Worm (Caenorhabditis elegans) whole organism, L4 larva: ENCODE results near the gene F13H8.1.

ENCODE experiments used
- aha-1 ChIP-seq: fragments of 150-350 bp; peaks from one replicate; lab custom pipeline; 2014; ENCODE audit warnings: missing biosample characterization, missing genetic modification characterization
- ama-1 ChIP-seq: fragments of 150-350 bp; optimal IDR thresholded peaks from 2 replicates; lab custom pipeline; 2014; ENCODE audit warnings: inconsistent platforms, mixed read lengths
- ctbp-1 ChIP-seq: fragments of 200-800 bp; sonication (Bioruptor generic); IDR thresholded peaks from 2 replicates; pipeline ENCODE4 v1.3.6; 2022; ENCODE audit warnings: missing genetic modification reagents, missing genetic modification characterization, missing compliant biosample characterization
- fkh-10 ChIP-seq: fragments of 150-350 bp; optimal IDR thresholded peaks from 2 replicates; lab custom pipeline; 2014; ENCODE audit warnings: missing biosample characterization, missing genetic modification reagents, missing genetic modification characterization
- jun-1 ChIP-seq: fragments of 150-350 bp; optimal IDR thresholded peaks from 2 replicates; lab custom pipeline; 2014; ENCODE audit warnings: missing biosample characterization, missing genetic modification reagents, missing genetic modification characterization
- nhr-28 ChIP-seq: fragments of 150-350 bp; optimal IDR thresholded peaks from 2 replicates; lab custom pipeline; 2014; ENCODE audit warnings: missing biosample characterization, missing genetic modification characterization
- nhr-76 ChIP-seq: fragments of 150-350 bp; optimal IDR thresholded peaks from 2 replicates; lab custom pipeline; 2014; ENCODE audit warnings: missing biosample characterization, missing genetic modification characterization
- nhr-77 ChIP-seq: fragments of 150-350 bp; optimal IDR thresholded peaks from 2 replicates; lab custom pipeline; 2014; ENCODE audit warnings: missing biosample characterization, missing genetic modification characterization
- pha-4 ChIP-seq, 2 experiments: fragments of 150-350 bp in 1 of 2; fragments of 200-800 bp in 1 of 2; sonication (Bioruptor generic) in 1 of 2; IDR thresholded peaks in 1 of 2; optimal IDR thresholded peaks in 1 of 2; 2 replicates each; pipeline versions ENCODE4 v1.3.6 to Lab custom; 2014 to 2022; ENCODE audit warnings: missing genetic modification characterization in 2 of 2, missing genetic modification reagents in 2 of 2, missing biosample characterization in 1 of 2, missing compliant biosample characterization in 1 of 2
- tag-97 ChIP-seq: fragments of 200-800 bp; sonication (Bioruptor generic); IDR thresholded peaks from 2 replicates; pipeline ENCODE4 v1.3.6; 2022; ENCODE audit warnings: missing genetic modification characterization, missing compliant biosample characterization
- unc-62 ChIP-seq, 3 experiments: fragments of 150-350 bp in 1 of 3; sonication (generic microtip); optimal IDR thresholded peaks in 2 of 3; peaks in 1 of 3; 1 replicate in 1 of 3; 2 replicates in 2 of 3; lab custom pipeline; 2014 to 2017; ENCODE audit warnings: missing biosample characterization in 3 of 3, missing genetic modification characterization in 3 of 3, missing genetic modification reagents in 3 of 3, missing genotype in 1 of 3
- vab-7 ChIP-seq: fragments of 200-800 bp; sonication (Bioruptor generic); IDR thresholded peaks from 2 replicates; pipeline ENCODE4 v1.3.6; 2022; ENCODE audit warnings: missing genetic modification reagents, missing genetic modification characterization, missing compliant biosample characterization

ce11 chrII:6320655-6321388, 37.6 kb downstream of the F13H8.1 start, which contains the start of gene efr-3:
- TF ChIP-seq jun-1 (tag; lab: Kevin White, UChicago) (no peak), vab-7 (no peak), ama-1 (lab: Kevin White, UChicago) (no peak), unc-62 (GFP tag; optimal IDR thresholded peaks at IDR 0.05 in 1 of 2; lab: Kevin White, UChicago) (peak in 1 of 2 experiments; percentile 93), unc-62 (tag; optimal IDR thresholded peaks at IDR 0.05; lab: Kevin White, UChicago) (no peak), nhr-28 (no peak), nhr-76 (no peak), nhr-77 (tag; lab: Kevin White, UChicago) (no peak), fkh-10 (GFP tag; lab: Kevin White, UChicago) (no peak), aha-1 (peak; percentile 88), tag-97 (GFP tag; lab: Robert Waterston, UW) (no peak), pha-4 (GFP tag; IDR thresholded peaks at IDR 0.05; lab: Robert Waterston, UW) (no peak), pha-4 (tag; optimal IDR thresholded peaks at IDR 0.05; lab: Kevin White, UChicago) (no peak), ctbp-1 (GFP tag; lab: Robert Waterston, UW) (no peak)
